Fruit fly (Drosophila melanogaster) whole organism, adult: ENCODE measurements around the gene ZnT86D.
A peak's percentile ranks its signal among the peaks of the same experiment; 100 is the strongest.

Source experiments
- CG11617 ChIP-seq: fragments of 200-800 bp; sonication (Bioruptor generic); optimal IDR thresholded peaks from 2 replicates; lab custom pipeline; 2017; ENCODE audit warnings: mild to moderate bottlenecking, missing biosample characterization, missing genetic modification reagents, missing genetic modification characterization
- CG12768 ChIP-seq: fragments of 200-800 bp; sonication (Bioruptor generic); optimal IDR thresholded peaks from 2 replicates; lab custom pipeline; 2017; ENCODE audit warnings: missing biosample characterization, missing genetic modification characterization, mild to moderate bottlenecking, moderate library complexity, missing genetic modification reagents
- CG14711 ChIP-seq: fragments of 200-800 bp; sonication (Bioruptor generic); optimal IDR thresholded peaks from 2 replicates; lab custom pipeline; 2018; ENCODE audit warnings: missing biosample characterization, mild to moderate bottlenecking, missing genetic modification characterization, moderate library complexity
- CG1620 ChIP-seq: fragments of 200-800 bp; sonication (Bioruptor generic); optimal IDR thresholded peaks from 2 replicates; lab custom pipeline; 2016; ENCODE audit warnings: missing biosample characterization, missing genetic modification characterization
- CG33017 ChIP-seq: fragments of 200-800 bp; sonication (Bioruptor generic); optimal IDR thresholded peaks from 2 replicates; lab custom pipeline; 2018; ENCODE audit warnings: missing biosample characterization, mild to moderate bottlenecking, missing genetic modification characterization, moderate library complexity
- CG5204 ChIP-seq: fragments of 200-800 bp; sonication (Bioruptor generic); optimal IDR thresholded peaks from 2 replicates; lab custom pipeline; 2016; ENCODE audit warnings: missing biosample characterization, missing genetic modification characterization
- CG7045 ChIP-seq: fragments of 200-800 bp; sonication (Bioruptor generic); optimal IDR thresholded peaks from 2 replicates; lab custom pipeline; 2017; ENCODE audit warnings: missing biosample characterization, mild to moderate bottlenecking, missing genetic modification characterization
- CG7101 ChIP-seq: fragments of 200-800 bp; sonication (Bioruptor generic); optimal IDR thresholded peaks from 2 replicates; lab custom pipeline; 2018; ENCODE audit warnings: missing biosample characterization, mild to moderate bottlenecking, missing genetic modification characterization, moderate library complexity
- Clk ChIP-seq: fragments of 200-800 bp; sonication (Bioruptor generic); optimal IDR thresholded peaks from 2 replicates; lab custom pipeline; 2017; ENCODE audit warnings: missing biosample characterization, missing genetic modification characterization
- Crg-1 ChIP-seq: fragments of 200-800 bp; sonication (Bioruptor generic); optimal IDR thresholded peaks from 2 replicates; lab custom pipeline; 2016; ENCODE audit warnings: missing biosample characterization, missing genetic modification characterization
- Hr96 ChIP-seq: fragments of 200-800 bp; sonication (Bioruptor generic); optimal IDR thresholded peaks from 2 replicates; lab custom pipeline; 2016; ENCODE audit warnings: missing biosample characterization, missing genetic modification characterization
- Mnt ChIP-seq: fragments of 200-800 bp; sonication (Bioruptor generic); optimal IDR thresholded peaks from 2 replicates; lab custom pipeline; 2016; ENCODE audit warnings: missing biosample characterization, mild to moderate bottlenecking, missing genetic modification characterization
- bab1 ChIP-seq: fragments of 200-800 bp; sonication (Bioruptor generic); optimal IDR thresholded peaks from 3 replicates; lab custom pipeline; 2019; ENCODE audit warnings: missing biosample characterization, mild to moderate bottlenecking, missing genetic modification characterization, moderate library complexity
- cic ChIP-seq: fragments of 200-800 bp; sonication (Bioruptor generic); optimal IDR thresholded peaks from 2 replicates; lab custom pipeline; 2017; ENCODE audit warnings: missing biosample characterization, mild to moderate bottlenecking, missing genetic modification characterization, moderate library complexity
- cnc ChIP-seq, 2 experiments: fragments of >200 bp; optimal IDR thresholded peaks; 2 replicates each; lab custom pipeline; 2017
- kay ChIP-seq: fragments of 200-800 bp; sonication (Bioruptor generic); peaks from one replicate; lab custom pipeline; 2016; ENCODE audit warnings: missing biosample characterization, missing genetic modification characterization, borderline replicate concordance
- ovo ChIP-seq: fragments of 200-800 bp; sonication (Bioruptor generic); optimal IDR thresholded peaks from 2 replicates; lab custom pipeline; 2016; ENCODE audit warnings: missing biosample characterization, missing genetic modification characterization
- pad ChIP-seq: fragments of 200-800 bp; sonication (Bioruptor generic); optimal IDR thresholded peaks from 3 replicates; lab custom pipeline; 2017; ENCODE audit warnings: missing biosample characterization, missing genetic modification characterization, mild to moderate bottlenecking, moderate library complexity, missing genetic modification reagents
- tj ChIP-seq: fragments of 200-800 bp; sonication (Bioruptor generic); optimal IDR thresholded peaks from 3 replicates; lab custom pipeline; 2017; ENCODE audit warnings: missing biosample characterization, mild to moderate bottlenecking, missing genetic modification characterization, moderate library complexity
- toe ChIP-seq: fragments of 200-800 bp; sonication (Bioruptor generic); optimal IDR thresholded peaks from 2 replicates; lab custom pipeline; 2016; ENCODE audit warnings: missing biosample characterization, missing genetic modification characterization

The ZnT86D gene

DNA sequence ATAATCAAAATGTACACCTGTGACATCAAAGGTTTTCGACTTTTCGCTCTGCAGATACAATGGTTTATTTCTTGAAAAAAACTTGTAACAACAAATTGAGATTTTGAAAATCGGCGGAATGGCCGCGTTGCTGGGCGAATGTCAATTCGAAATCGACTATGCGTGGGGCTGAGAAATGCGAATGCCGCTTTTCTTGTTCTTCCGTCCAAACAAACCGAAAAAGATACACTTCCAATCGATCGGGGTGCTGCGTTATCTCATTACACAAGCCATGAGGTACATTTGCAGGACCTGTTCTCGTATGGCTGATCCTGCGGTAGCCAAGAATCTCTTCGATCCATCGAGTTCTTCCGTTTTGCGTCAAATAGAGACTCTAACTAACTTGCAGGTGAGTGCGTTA lies 23.3 kb upstream of the ZnT86D start, which contains the start of gene CG31388:
Gene CG31388, plus strand, starts transcription at position 218 of the 400 bp plus-strand sequence.
- TF ChIP-seq pad (GFP tag; lab: Kevin White, UChicago) (no peak), kay (no peak), CG1620 (GFP tag; lab: Kevin White, UChicago) (no peak), CG33017 (tag; lab: Kevin White, UChicago) (no peak), Mnt (GFP tag; lab: Kevin White, UChicago) (peak; percentile 34), cic (GFP tag; lab: Kevin White, UChicago) (no peak), CG5204 (no peak), CG7045 (GFP tag; lab: Kevin White, UChicago) (no peak), Crg-1 (no peak), CG7101 (tag; lab: Kevin White, UChicago) (no peak), Clk (no peak), CG11617 (GFP tag; lab: Kevin White, UChicago) (no peak), bab1 (GFP tag; lab: Kevin White, UChicago) (peak; percentile 10), tj (GFP tag; lab: Kevin White, UChicago) (no peak)

- no peak for TF ChIP-seq toe (GFP tag; lab: Kevin White, UChicago)
- peak; percentile 15 for TF ChIP-seq bab1 (GFP tag; lab: Kevin White, UChicago)
- peak; percentile 61 for TF ChIP-seq Mnt (GFP tag; lab: Kevin White, UChicago)
These were observed 21.7 kb upstream of the ZnT86D start, which contains the start of gene CG31441 for dm6 chr3R:11236041-11236440. CG31441 (plus strand) TSS chr3R:11236286.

- TF ChIP-seq Mnt (GFP tag; lab: Kevin White, UChicago) (no peak), Crg-1 (no peak), tj (GFP tag; lab: Kevin White, UChicago) (no peak), ovo (GFP tag; lab: Kevin White, UChicago) (no peak)
These were observed 20.6 kb upstream of the ZnT86D start, which contains the start of the genes Arfip and CG17721 for dm6 chr3R:11234918-11235371. Arfip (minus strand) TSS chr3R:11235013. CG17721 (plus strand) TSS chr3R:11235140.

dm6 chr3R:11231705-11232261 lies 17.4 kb upstream of the ZnT86D start, which contains the start of the genes CG17187 and Dph3:
CG17187 (minus strand) TSS chr3R:11231879.
Dph3 (plus strand) TSS chr3R:11231912.
- TF ChIP-seq bab1 (GFP tag; lab: Kevin White, UChicago) (peak; percentile 29), Mnt (GFP tag; lab: Kevin White, UChicago) (peak; percentile 80), tj (GFP tag; lab: Kevin White, UChicago) (no peak)

DNA sequence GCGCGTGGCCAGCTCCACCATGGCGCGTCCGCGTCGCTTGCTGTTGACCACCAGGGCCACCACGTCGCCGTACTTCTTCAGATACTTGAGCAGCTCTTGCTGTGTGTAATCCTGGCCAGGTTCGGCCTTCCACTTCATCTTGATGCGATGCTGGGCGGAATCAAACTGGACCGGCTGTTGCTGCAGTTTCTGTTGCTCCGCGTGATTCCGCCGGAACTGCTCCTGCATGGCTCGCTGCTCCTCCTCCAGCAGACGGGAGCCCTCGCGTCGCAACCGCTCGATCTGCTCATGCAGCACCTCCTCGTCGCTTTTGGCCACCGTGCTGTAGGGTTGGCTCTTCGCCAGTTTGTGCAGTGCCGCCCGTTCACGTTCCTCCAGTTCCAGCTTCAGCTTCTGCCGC lies 16.7 kb upstream of the ZnT86D start:
- TF ChIP-seq CG12768 (GFP tag; lab: Kevin White, UChicago) (no peak), CG11617 (GFP tag; lab: Kevin White, UChicago) (no peak), Clk (no peak), CG7101 (tag; lab: Kevin White, UChicago) (no peak), pad (GFP tag; lab: Kevin White, UChicago) (no peak), CG33017 (tag; lab: Kevin White, UChicago) (no peak), toe (GFP tag; lab: Kevin White, UChicago) (no peak), Crg-1 (no peak), CG14711 (tag; lab: Kevin White, UChicago) (no peak), Hr96 (GFP tag; lab: Kevin White, UChicago) (no peak), CG5204 (no peak), tj (GFP tag; lab: Kevin White, UChicago) (no peak), CG1620 (GFP tag; lab: Kevin White, UChicago) (no peak)

dm6 chr3R:11230392-11230791 lies 16.1 kb upstream of the ZnT86D start, which contains the start of gene GCC88:
GCC88 (minus strand) TSS chr3R:11230600.
- TF ChIP-seq Hr96 (GFP tag; lab: Kevin White, UChicago) (no peak), Crg-1 (no peak), CG1620 (GFP tag; lab: Kevin White, UChicago) (no peak), CG33017 (tag; lab: Kevin White, UChicago) (no peak), Mnt (GFP tag; lab: Kevin White, UChicago) (no peak), CG12768 (GFP tag; lab: Kevin White, UChicago) (no peak), cic (GFP tag; lab: Kevin White, UChicago) (no peak)

dm6 chr3R:11226496-11226895 lies 12.2 kb upstream of the ZnT86D start, which contains the start of gene CG17726:
CG17726 (plus strand) TSS chr3R:11226762.
- TF ChIP-seq Crg-1 (peak; percentile 92), kay (no peak), ovo (GFP tag; lab: Kevin White, UChicago) (peak; percentile 87), CG1620 (GFP tag; lab: Kevin White, UChicago) (peak; percentile 87), CG7101 (tag; lab: Kevin White, UChicago) (peak; percentile 99), CG33017 (tag; lab: Kevin White, UChicago) (peak; percentile 99), CG12768 (GFP tag; lab: Kevin White, UChicago) (peak; percentile 89), cnc (optimal IDR thresholded peaks at IDR 0.05; lab: Kevin White, UChicago) (no peak), Hr96 (GFP tag; lab: Kevin White, UChicago) (no peak), tj (GFP tag; lab: Kevin White, UChicago) (peak; percentile 68), Mnt (GFP tag; lab: Kevin White, UChicago) (peak; percentile 69), Clk (no peak), CG11617 (GFP tag; lab: Kevin White, UChicago) (peak; percentile 95), bab1 (GFP tag; lab: Kevin White, UChicago) (peak; percentile 98), cic (GFP tag; lab: Kevin White, UChicago) (peak; percentile 62), CG14711 (tag; lab: Kevin White, UChicago) (peak; percentile 97), CG5204 (no peak), toe (GFP tag; lab: Kevin White, UChicago) (no peak), CG7045 (GFP tag; lab: Kevin White, UChicago) (peak; percentile 91), pad (GFP tag; lab: Kevin White, UChicago) (peak; percentile 66)
